Worm (Caenorhabditis elegans) whole organism, L2 larva: ENCODE data around the gene F32D8.11.

ENCODE experiments used
- ZK546.5 ChIP-seq: sonication (generic microtip); optimal IDR thresholded peaks from 2 replicates; lab custom pipeline; 2017; ENCODE audit warnings: missing biosample characterization, missing genetic modification characterization
- nhr-237 ChIP-seq: fragments of 150-350 bp; optimal IDR thresholded peaks from 2 replicates; lab custom pipeline; 2014; ENCODE audit warnings: missing biosample characterization, missing genetic modification characterization

DNA sequence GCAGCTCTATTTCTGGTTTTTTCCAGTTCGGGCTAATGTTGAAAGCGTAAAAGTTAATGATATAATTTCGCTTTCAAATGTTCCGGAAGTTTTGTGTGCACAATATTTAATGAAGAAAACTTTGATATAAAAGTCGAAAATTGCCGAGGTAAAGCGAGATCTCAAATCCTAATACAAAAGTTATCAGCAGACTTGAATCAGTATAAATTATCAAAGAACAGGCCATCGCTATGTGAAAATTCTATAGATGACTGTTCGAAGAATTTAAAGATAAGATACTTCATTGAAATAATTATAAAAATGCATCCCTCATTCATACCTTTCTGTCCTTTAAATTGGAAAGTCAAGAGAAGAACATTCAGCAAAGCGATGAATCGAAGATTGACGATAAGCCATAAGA, 42.0 kb downstream of the F32D8.11 start, which contains the start of gene C29A12.6:
- TF ChIP-seq nhr-237 (tag; lab: Kevin White, UChicago) (no peak), ZK546.5 (tag; lab: Kevin White, UChicago) (no peak)
